Fruit fly (Drosophila melanogaster) whole organism, embryonic: ENCODE data around the gene Acsx4.

Experiments
- Ada2b ChIP-seq: fragments of 200-800 bp; sonication (Bioruptor generic); IDR thresholded peaks from 2 replicates; pipeline ENCODE4 v1.3.6; 2022; ENCODE audit warnings: missing biosample characterization, missing genetic modification characterization
- Aef1 ChIP-seq: fragments of 200-800 bp; sonication (Bioruptor generic); IDR thresholded peaks from 3 replicates; pipeline ENCODE4 v1.3.6; 2022; ENCODE audit warnings: missing biosample characterization, missing genetic modification characterization
- Atf3 ChIP-seq: fragments of 200-800 bp; sonication (Bioruptor generic); optimal IDR thresholded peaks from 3 replicates; lab custom pipeline; 2016; ENCODE audit warnings: missing biosample characterization, missing genetic modification characterization
- Bteb2 ChIP-seq: fragments of 200-800 bp; sonication (Bioruptor generic); optimal IDR thresholded peaks from 2 replicates; lab custom pipeline; 2016; ENCODE audit warnings: missing biosample characterization, missing genetic modification characterization
- CG10979 ChIP-seq: fragments of 200-800 bp; sonication (Bioruptor generic); optimal IDR thresholded peaks from 2 replicates; lab custom pipeline; 2018; ENCODE audit warnings: missing biosample characterization, mild to moderate bottlenecking, missing genetic modification characterization, moderate library complexity
- CG11093 ChIP-seq: fragments of 200-800 bp; sonication (Bioruptor generic); IDR thresholded peaks from 3 replicates; pipeline ENCODE4 v1.3.6; 2022; ENCODE audit warnings: missing biosample characterization, missing genetic modification characterization
- CG12155 ChIP-seq: fragments of 200-800 bp; sonication (Bioruptor generic); optimal IDR thresholded peaks from 3 replicates; lab custom pipeline; 2016; ENCODE audit warnings: missing biosample characterization, missing genetic modification characterization
- CG12219 ChIP-seq: fragments of 200-800 bp; sonication (Bioruptor generic); optimal IDR thresholded peaks from 3 replicates; lab custom pipeline; 2018; ENCODE audit warnings: missing biosample characterization, mild to moderate bottlenecking, missing genetic modification characterization
- CG12236 ChIP-seq: fragments of 200-800 bp; sonication (Bioruptor generic); optimal IDR thresholded peaks from 2 replicates; lab custom pipeline; 2016; ENCODE audit warnings: missing biosample characterization, missing genetic modification characterization
- CG12391 ChIP-seq: fragments of 200-800 bp; sonication (Bioruptor generic); optimal IDR thresholded peaks from 3 replicates; lab custom pipeline; 2018; ENCODE audit warnings: missing biosample characterization, mild to moderate bottlenecking, missing genetic modification characterization, moderate library complexity
- CG12744 ChIP-seq: fragments of 200-800 bp; sonication (Bioruptor generic); optimal IDR thresholded peaks from 2 replicates; lab custom pipeline; 2016; ENCODE audit warnings: missing biosample characterization, missing genetic modification characterization
- CG13424 ChIP-seq: fragments of 200-800 bp; sonication (Bioruptor generic); optimal IDR thresholded peaks from 2 replicates; lab custom pipeline; 2019; ENCODE audit warnings: missing biosample characterization, mild to moderate bottlenecking, missing genetic modification characterization, moderate library complexity
- CG16779 ChIP-seq: fragments of 200-800 bp; sonication (Bioruptor generic); IDR thresholded peaks from 2 replicates; pipeline ENCODE4 v1.3.6; 2022; ENCODE audit warnings: missing biosample characterization, missing genetic modification characterization
- CG17612 ChIP-seq: fragments of 200-800 bp; sonication (Bioruptor generic); IDR thresholded peaks from 2 replicates; pipeline ENCODE4 v1.3.6; 2022; ENCODE audit warnings: missing biosample characterization, missing genetic modification characterization
- CG17802 ChIP-seq: fragments of 200-800 bp; sonication (Bioruptor generic); optimal IDR thresholded peaks from 2 replicates; lab custom pipeline; 2018; ENCODE audit warnings: missing biosample characterization, mild to moderate bottlenecking, missing genetic modification characterization, moderate library complexity
- CG2712 ChIP-seq: fragments of 200-800 bp; optimal IDR thresholded peaks from 3 replicates; lab custom pipeline; 2019; ENCODE audit warnings: missing biosample characterization, mild to moderate bottlenecking, missing genetic modification characterization, moderate library complexity
- CG30020 ChIP-seq: fragments of 200-800 bp; optimal IDR thresholded peaks from 2 replicates; lab custom pipeline; 2019; ENCODE audit warnings: missing biosample characterization, mild to moderate bottlenecking, missing genetic modification characterization, moderate library complexity
- CG3847 ChIP-seq: fragments of 200-800 bp; sonication (Bioruptor generic); IDR thresholded peaks from 2 replicates; pipeline ENCODE4 v1.3.6; 2022; ENCODE audit warnings: missing biosample characterization, missing genetic modification characterization
- CG3995 ChIP-seq: fragments of 200-800 bp; sonication (Bioruptor generic); optimal IDR thresholded peaks from 3 replicates; lab custom pipeline; 2016; ENCODE audit warnings: missing biosample characterization, missing genetic modification characterization
- CG4820 ChIP-seq: fragments of 200-800 bp; sonication (Bioruptor generic); optimal IDR thresholded peaks from 3 replicates; lab custom pipeline; 2016; ENCODE audit warnings: missing biosample characterization, missing genetic modification characterization
- CG5245 ChIP-seq: fragments of 200-800 bp; sonication (Bioruptor generic); optimal IDR thresholded peaks from 3 replicates; lab custom pipeline; 2016; ENCODE audit warnings: missing biosample characterization, missing genetic modification characterization
- CG6175 ChIP-seq: fragments of 200-800 bp; sonication (Bioruptor generic); IDR thresholded peaks from 3 replicates; pipeline ENCODE4 v1.3.6; 2022; ENCODE audit warnings: missing biosample characterization, missing genetic modification characterization
- CG7786 ChIP-seq: fragments of 200-800 bp; sonication (Bioruptor generic); optimal IDR thresholded peaks from 2 replicates; lab custom pipeline; 2016; ENCODE audit warnings: missing biosample characterization, missing genetic modification characterization
- CG9609 ChIP-seq: fragments of 200-800 bp; sonication (Bioruptor generic); optimal IDR thresholded peaks from 3 replicates; lab custom pipeline; 2016; ENCODE audit warnings: missing biosample characterization, missing genetic modification characterization
- Dbx ChIP-seq: fragments of 200-800 bp; sonication (Bioruptor generic); IDR thresholded peaks from 3 replicates; pipeline ENCODE4 v1.3.6; 2022; ENCODE audit warnings: missing biosample characterization, missing genetic modification characterization
- Deaf1 ChIP-seq: fragments of 200-800 bp; optimal IDR thresholded peaks from 3 replicates; lab custom pipeline; 2019; ENCODE audit warnings: missing biosample characterization, mild to moderate bottlenecking, missing genetic modification characterization, moderate library complexity
- Dp ChIP-seq: fragments of 200-800 bp; sonication (Bioruptor generic); optimal IDR thresholded peaks from 2 replicates; lab custom pipeline; 2018; ENCODE audit warnings: missing biosample characterization, mild to moderate bottlenecking, missing genetic modification characterization, moderate library complexity
- HHEX ChIP-seq: fragments of 200-800 bp; sonication (Bioruptor generic); optimal IDR thresholded peaks from 3 replicates; lab custom pipeline; 2017; ENCODE audit warnings: missing biosample characterization, mild to moderate bottlenecking, missing genetic modification characterization, missing genetic modification reagents
- Myb ChIP-seq: fragments of 200-800 bp; sonication (Bioruptor generic); optimal IDR thresholded peaks from 2 replicates; lab custom pipeline; 2016; ENCODE audit warnings: missing biosample characterization, missing genetic modification characterization
- Oli ChIP-seq: fragments of 200-800 bp; sonication (Bioruptor generic); optimal IDR thresholded peaks from 2 replicates; lab custom pipeline; 2018; ENCODE audit warnings: missing biosample characterization, mild to moderate bottlenecking, missing genetic modification characterization, moderate library complexity
- Sox102F ChIP-seq: fragments of 200-800 bp; sonication (Bioruptor generic); optimal IDR thresholded peaks from 2 replicates; lab custom pipeline; 2018; ENCODE audit warnings: missing biosample characterization, mild to moderate bottlenecking, missing genetic modification characterization, moderate library complexity
- amos ChIP-seq: fragments of 200-800 bp; sonication (Bioruptor generic); IDR thresholded peaks from 2 replicates; pipeline ENCODE4 v1.3.6; 2022; ENCODE audit warnings: missing biosample characterization, missing genetic modification characterization; ENCODE audit not compliant: partially characterized antibody
- ato ChIP-seq: fragments of 200-800 bp; sonication (Bioruptor generic); IDR thresholded peaks from 2 replicates; pipeline ENCODE4 v1.3.6; 2022; ENCODE audit warnings: missing biosample characterization, missing genetic modification characterization; ENCODE audit not compliant: partially characterized antibody
- bigmax ChIP-seq: fragments of 200-800 bp; sonication (Bioruptor generic); optimal IDR thresholded peaks from 2 replicates; lab custom pipeline; 2018; ENCODE audit warnings: missing biosample characterization, mild to moderate bottlenecking, missing genetic modification characterization
- btn ChIP-seq: fragments of 200-800 bp; sonication (Bioruptor generic); optimal IDR thresholded peaks from 2 replicates; lab custom pipeline; 2016; ENCODE audit warnings: missing biosample characterization, missing genetic modification characterization
- danr ChIP-seq: fragments of 200-800 bp; sonication (Bioruptor generic); IDR thresholded peaks from 2 replicates; pipeline ENCODE4 v1.3.6; 2022; ENCODE audit warnings: missing biosample characterization, missing genetic modification characterization
- dmrt11E ChIP-seq: fragments of 200-800 bp; sonication (Bioruptor generic); optimal IDR thresholded peaks from 3 replicates; lab custom pipeline; 2018; ENCODE audit warnings: missing biosample characterization, mild to moderate bottlenecking, missing genetic modification characterization, moderate library complexity
- dmrt99B ChIP-seq: fragments of 200-800 bp; sonication (Bioruptor generic); optimal IDR thresholded peaks from 2 replicates; lab custom pipeline; 2018; ENCODE audit warnings: missing biosample characterization, mild to moderate bottlenecking, missing genetic modification characterization, moderate library complexity
- fd102C ChIP-seq: fragments of 200-800 bp; sonication (Bioruptor generic); optimal IDR thresholded peaks from 2 replicates; lab custom pipeline; 2018; ENCODE audit warnings: missing biosample characterization, mild to moderate bottlenecking, missing genetic modification characterization, moderate library complexity
- gsb ChIP-seq: fragments of 200-800 bp; sonication (Bioruptor generic); IDR thresholded peaks from 2 replicates; pipeline ENCODE4 v1.3.6; 2022; ENCODE audit warnings: missing biosample characterization, missing genetic modification characterization
- gt ChIP-seq: fragments of 200-800 bp; sonication (Bioruptor generic); IDR thresholded peaks from 2 replicates; pipeline ENCODE4 v1.3.6; 2022; ENCODE audit warnings: missing biosample characterization, missing genetic modification characterization
- knrl ChIP-seq: fragments of 200-800 bp; sonication (Bioruptor generic); IDR thresholded peaks from 3 replicates; pipeline ENCODE4 v1.3.6; 2022; ENCODE audit warnings: missing biosample characterization, missing genetic modification characterization; ENCODE audit not compliant: partially characterized antibody
- lbe ChIP-seq: fragments of 200-800 bp; sonication (Bioruptor generic); optimal IDR thresholded peaks from 2 replicates; lab custom pipeline; 2016; ENCODE audit warnings: missing biosample characterization, mild to moderate bottlenecking, missing genetic modification characterization
- lov ChIP-seq, 2 experiments: fragments of 200-800 bp in 1 of 2; fragments of >200 bp in 1 of 2; sonication (Bioruptor generic) in 1 of 2; IDR thresholded peaks in 1 of 2; optimal IDR thresholded peaks in 1 of 2; 2 replicates in 1 of 2; 3 replicates in 1 of 2; pipeline versions ENCODE4 v1.3.6 to Lab custom; 2017 to 2022; ENCODE audit warnings: missing biosample characterization in 1 of 2, missing genetic modification characterization in 1 of 2
- nerfin-1 ChIP-seq: fragments of 200-800 bp; sonication (Bioruptor generic); optimal IDR thresholded peaks from 3 replicates; lab custom pipeline; 2019; ENCODE audit warnings: missing biosample characterization, mild to moderate bottlenecking, missing genetic modification characterization, moderate library complexity
- otp ChIP-seq: fragments of 200-800 bp; sonication (Bioruptor generic); IDR thresholded peaks from 3 replicates; pipeline ENCODE4, ENCODE4 v1.3.6; 2022; ENCODE audit warnings: missing biosample characterization, missing genetic modification characterization
- sens ChIP-seq: fragments of 200-800 bp; sonication (Bioruptor generic); peaks from one replicate; lab custom pipeline; 2016; ENCODE audit warnings: missing biosample characterization, missing genetic modification characterization
- slou ChIP-seq: fragments of 200-800 bp; sonication (Bioruptor generic); optimal IDR thresholded peaks from 3 replicates; lab custom pipeline; 2016; ENCODE audit warnings: missing biosample characterization, missing genetic modification characterization
- sna ChIP-seq: fragments of 200-800 bp; sonication (Bioruptor generic); IDR thresholded peaks from 2 replicates; pipeline ENCODE4 v1.3.6; 2022; ENCODE audit warnings: missing biosample characterization, missing genetic modification characterization; ENCODE audit not compliant: partially characterized antibody
- trem ChIP-seq: fragments of 200-800 bp; optimal IDR thresholded peaks from 3 replicates; lab custom pipeline; 2019; ENCODE audit warnings: missing biosample characterization, mild to moderate bottlenecking, missing genetic modification characterization, moderate library complexity
- unpg ChIP-seq: fragments of 200-800 bp; sonication (Bioruptor generic); optimal IDR thresholded peaks from 3 replicates; lab custom pipeline; 2018; ENCODE audit warnings: missing biosample characterization, mild to moderate bottlenecking, missing genetic modification characterization, moderate library complexity

Gene Acsx4

DNA sequence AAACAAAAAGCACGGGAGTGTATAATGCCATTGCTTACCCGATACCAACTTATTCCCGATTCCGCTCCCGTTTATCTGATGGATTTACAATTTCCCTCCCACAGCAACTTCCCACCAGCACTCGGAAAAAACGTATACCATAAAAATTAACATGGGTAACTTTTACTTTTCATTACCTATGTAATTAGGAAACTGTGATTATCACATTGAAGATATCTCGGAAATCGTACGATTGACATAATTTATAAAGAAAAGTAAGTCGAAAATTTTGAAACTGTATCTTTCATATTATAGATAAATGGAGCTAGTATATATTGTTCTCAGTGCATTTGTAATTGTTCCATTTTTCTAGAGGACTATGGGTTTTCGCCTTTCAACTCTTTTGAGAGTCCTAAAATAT lies 18.4 kb downstream of the Acsx4 start (continued):
- TF ChIP-seq otp (GFP tag; lab: Robert Waterston, UW) (no peak), lbe (GFP tag; lab: Kevin White, UChicago) (no peak), Atf3 (GFP tag; lab: Kevin White, UChicago) (no peak), Ada2b (no peak), gt (no peak), CG7786 (GFP tag; lab: Kevin White, UChicago) (no peak), Bteb2 (no peak), Dp (GFP tag; lab: Kevin White, UChicago) (no peak), dmrt99B (tag; lab: Kevin White, UChicago) (peak; percentile 2), CG10979 (tag; lab: Kevin White, UChicago) (peak; percentile 50), danr (GFP tag; lab: Robert Waterston, UW) (no peak), CG9609 (GFP tag; lab: Kevin White, UChicago) (no peak), CG17612 (GFP tag; lab: Robert Waterston, UW) (no peak), sna (GFP tag; lab: Robert Waterston, UW) (no peak), Sox102F (GFP tag; lab: Kevin White, UChicago) (peak; percentile 35), CG12236 (no peak), nerfin-1 (tag; lab: Kevin White, UChicago) (no peak), unpg (GFP tag; lab: Kevin White, UChicago) (peak; percentile 31), ato (GFP tag; lab: Robert Waterston, UW) (no peak), amos (GFP tag; lab: Robert Waterston, UW) (no peak), CG11093 (no peak), CG3995 (no peak), lov (optimal IDR thresholded peaks at IDR 0.05; lab: Kevin White, UChicago) (no peak), lov (GFP tag; IDR thresholded peaks at IDR 0.05; lab: Robert Waterston, UW) (no peak), Aef1 (GFP tag; lab: Robert Waterston, UW) (no peak), sens (GFP tag; lab: Kevin White, UChicago) (peak; percentile 86), trem (tag; lab: Kevin White, UChicago) (peak; percentile 17), CG6175 (GFP tag; lab: Robert Waterston, UW) (no peak), slou (GFP tag; lab: Kevin White, UChicago) (no peak), gsb (GFP tag; lab: Robert Waterston, UW) (no peak), Dbx (GFP tag; lab: Robert Waterston, UW) (no peak), CG4820 (no peak), knrl (no peak), Myb (GFP tag; lab: Kevin White, UChicago) (no peak), dmrt11E (tag; lab: Kevin White, UChicago) (peak; percentile 43), Deaf1 (no peak), CG12744 (no peak), fd102C (GFP tag; lab: Kevin White, UChicago) (no peak), CG16779 (GFP tag; lab: Robert Waterston, UW) (no peak), CG13424 (tag; lab: Kevin White, UChicago) (no peak), Oli (peak; percentile 11), CG17802 (tag; lab: Kevin White, UChicago) (no peak), CG12391 (tag; lab: Kevin White, UChicago) (peak; percentile 37), CG12219 (GFP tag; lab: Kevin White, UChicago) (no peak), CG12155 (GFP tag; lab: Kevin White, UChicago) (no peak), CG2712 (tag; lab: Kevin White, UChicago) (peak; percentile 44), bigmax (GFP tag; lab: Kevin White, UChicago) (no peak), CG5245 (no peak), btn (no peak), HHEX (GFP tag; lab: Kevin White, UChicago) (no peak), CG3847 (GFP tag; lab: Robert Waterston, UW) (no peak), CG30020 (tag; lab: Kevin White, UChicago) (no peak)
